Worm (Caenorhabditis elegans): ENCODE results near the gene mmab-1.

- TF ChIP-seq tab-1 (GFP tag; IDR thresholded peaks at IDR 0.05) (no peak), ztf-29 (GFP tag; IDR thresholded peaks at IDR 0.05) (no peak)
Measured at ce11 chrIII:4920221-4920620, 1.7 kb downstream of the mmab-1 start, which contains the start of gene ula-1.

All from whole organism, midembryonic.